Fruit fly (Drosophila melanogaster): ENCODE measurements around the gene CG46427.
A peak's percentile ranks its signal among the peaks of the same experiment; 100 is the strongest.

The CG46427 gene

DNA sequence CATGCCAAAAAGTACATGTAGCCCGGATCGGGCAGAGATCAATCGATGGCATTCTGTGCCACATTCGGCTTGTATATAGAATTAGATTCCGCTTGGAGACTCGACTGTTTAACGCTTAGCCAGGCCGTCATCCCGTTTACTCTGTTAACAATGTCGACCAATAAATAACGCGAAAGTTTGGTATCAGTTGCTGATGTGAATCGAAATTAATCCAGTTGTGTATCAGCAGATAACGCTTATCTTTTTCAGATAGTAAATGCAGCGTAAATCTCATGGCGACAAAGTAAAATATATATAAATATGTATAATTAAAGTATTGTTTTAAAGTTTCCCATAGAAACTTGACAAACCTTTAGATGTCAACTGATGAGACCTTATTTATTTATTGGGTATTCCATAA is 27.5 kb downstream of the CG46427 start:
- no peak for TF ChIP-seq CG17801 (GFP tag; optimal IDR thresholded peaks at IDR 0.05; ENCODE audit: partially characterized antibody)

DNA sequence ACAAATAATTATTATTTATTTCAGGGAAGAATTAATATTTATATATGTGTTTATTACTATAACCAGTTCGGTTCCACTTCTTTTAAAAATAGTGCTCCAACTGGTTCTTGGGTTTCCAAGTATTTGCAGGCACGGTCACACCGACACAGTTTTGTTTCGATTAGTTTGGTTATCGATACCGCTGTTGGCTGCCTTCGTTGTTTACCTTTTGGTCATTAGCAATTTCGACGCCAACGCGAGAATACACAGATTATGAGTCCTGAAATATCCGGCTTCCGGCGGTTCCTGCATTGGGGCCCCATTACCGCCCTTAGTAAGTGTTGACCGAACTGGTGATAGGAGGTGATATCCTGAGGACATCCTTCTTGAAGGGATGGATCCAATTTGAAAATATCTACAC is 30.8 kb downstream of the CG46427 start, which contains the start of gene CG5196:
Gene CG5196, plus strand, starts transcription at position 157 of the 400 bp plus-strand sequence.
- peak; percentile 25 for TF ChIP-seq CG17801 (GFP tag; optimal IDR thresholded peaks at IDR 0.05; ENCODE audit: partially characterized antibody)

DNA sequence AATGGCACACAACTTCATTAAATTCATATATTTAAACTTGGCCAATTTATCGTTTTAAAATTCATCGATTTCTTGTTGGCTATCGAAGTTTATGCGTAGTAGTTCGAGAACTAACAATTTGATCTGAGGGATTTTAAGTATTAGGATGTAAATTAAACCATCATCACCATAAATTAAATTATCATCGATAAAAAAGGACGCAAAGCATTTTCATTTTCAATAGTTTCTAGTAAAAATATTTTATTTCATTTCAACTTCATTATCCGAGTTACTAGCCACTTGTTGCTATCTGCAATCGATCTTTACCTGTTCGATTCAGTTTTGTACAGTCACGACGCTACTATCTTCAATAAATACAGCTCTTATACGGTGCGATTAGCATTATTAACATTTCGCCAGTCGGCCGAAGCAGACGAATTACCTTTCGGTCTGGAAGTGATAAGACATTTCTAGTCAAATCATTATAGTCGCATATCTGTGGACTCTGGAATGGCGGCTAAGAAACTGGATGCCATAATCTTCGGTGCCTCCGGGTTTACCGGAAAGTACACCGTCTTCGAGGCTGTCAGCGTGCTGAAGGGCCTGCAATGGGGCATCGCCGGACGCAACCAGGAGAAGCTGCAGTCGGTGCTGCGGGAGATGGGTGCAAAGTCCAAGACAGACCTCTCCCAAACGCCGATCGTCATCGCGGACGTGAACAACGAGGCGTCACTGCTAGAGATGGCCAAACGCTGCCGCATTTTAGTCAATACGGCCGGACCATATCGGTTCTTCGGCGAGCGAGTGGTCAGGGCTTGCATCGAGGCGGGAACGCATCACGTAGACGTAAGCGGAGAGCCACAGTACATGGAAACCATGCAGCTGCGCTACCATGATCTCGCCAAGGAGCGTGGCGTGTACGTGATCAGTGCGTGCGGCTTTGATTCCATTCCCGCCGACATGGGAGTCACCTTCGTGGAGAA is 32.4 kb downstream of the CG46427 start, which contains the start of gene CG5167:
Gene CG5167, plus strand, starts transcription at position 298 of the 962 bp plus-strand sequence.
- TF ChIP-seq CG17801 (GFP tag; optimal IDR thresholded peaks at IDR 0.05; ENCODE audit: partially characterized antibody), result peak; percentile 75

DNA sequence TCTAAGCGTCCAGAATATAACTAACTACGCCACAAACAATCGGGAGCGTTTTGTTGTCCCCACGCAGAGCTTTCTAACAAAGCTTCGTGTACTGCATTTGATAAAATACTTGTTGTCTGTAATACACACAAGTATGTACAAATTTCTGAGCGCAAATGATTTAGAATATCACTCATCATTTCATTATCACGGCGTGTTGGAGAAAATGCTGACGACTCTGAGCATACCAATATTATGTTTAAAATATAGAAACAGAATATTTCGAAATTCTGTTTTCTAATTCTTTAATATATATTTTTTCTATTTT is 33.1 kb downstream of the CG46427 start, which contains the start of gene Cyp9f2:
Gene Cyp9f2, minus strand, starts transcription at position 101 of the 307 bp plus-strand sequence.
- TF ChIP-seq CG17801 (GFP tag; optimal IDR thresholded peaks at IDR 0.05; ENCODE audit: partially characterized antibody), result no peak

DNA sequence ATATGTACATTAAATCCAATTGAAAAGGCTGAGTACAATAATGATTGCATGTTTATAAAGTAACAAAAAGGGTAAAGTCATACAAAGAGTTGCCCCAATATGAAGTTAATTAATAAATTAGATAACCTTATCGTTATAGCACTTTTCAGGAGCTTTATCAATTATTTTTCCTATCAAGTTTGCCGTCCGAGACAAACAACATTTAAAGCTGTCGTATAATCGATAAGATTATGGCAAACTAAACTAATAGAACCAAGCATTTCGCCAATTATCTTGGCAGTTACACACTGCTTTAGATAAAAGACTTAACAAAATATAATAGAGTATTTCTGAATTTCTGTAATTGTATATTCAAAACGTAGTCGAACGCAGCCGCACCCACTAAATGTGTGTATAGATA is 33.8 kb downstream of the CG46427 start:
- no peak for TF ChIP-seq CG17801 (GFP tag; optimal IDR thresholded peaks at IDR 0.05; ENCODE audit: partially characterized antibody)

DNA sequence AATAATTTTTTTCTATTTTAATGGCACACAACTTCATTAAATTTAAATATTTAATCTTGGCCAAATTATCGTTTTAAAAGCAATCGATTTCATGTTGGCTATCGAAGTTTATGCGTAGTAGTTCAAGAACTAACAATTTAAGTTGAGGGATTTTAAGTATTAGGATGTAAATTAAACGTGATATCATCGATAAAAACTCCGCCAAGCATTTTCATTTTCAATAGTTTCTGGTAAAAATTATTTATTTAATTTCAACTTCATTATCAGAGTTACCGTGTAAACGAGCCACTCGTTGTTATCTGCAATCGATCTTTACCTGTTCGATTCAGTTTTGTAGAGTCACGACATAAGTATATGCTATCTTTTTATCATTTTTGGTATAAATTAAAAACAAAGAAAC is 36.0 kb downstream of the CG46427 start:
- TF ChIP-seq CG17801 (GFP tag; optimal IDR thresholded peaks at IDR 0.05; ENCODE audit: partially characterized antibody), result peak; percentile 100

DNA sequence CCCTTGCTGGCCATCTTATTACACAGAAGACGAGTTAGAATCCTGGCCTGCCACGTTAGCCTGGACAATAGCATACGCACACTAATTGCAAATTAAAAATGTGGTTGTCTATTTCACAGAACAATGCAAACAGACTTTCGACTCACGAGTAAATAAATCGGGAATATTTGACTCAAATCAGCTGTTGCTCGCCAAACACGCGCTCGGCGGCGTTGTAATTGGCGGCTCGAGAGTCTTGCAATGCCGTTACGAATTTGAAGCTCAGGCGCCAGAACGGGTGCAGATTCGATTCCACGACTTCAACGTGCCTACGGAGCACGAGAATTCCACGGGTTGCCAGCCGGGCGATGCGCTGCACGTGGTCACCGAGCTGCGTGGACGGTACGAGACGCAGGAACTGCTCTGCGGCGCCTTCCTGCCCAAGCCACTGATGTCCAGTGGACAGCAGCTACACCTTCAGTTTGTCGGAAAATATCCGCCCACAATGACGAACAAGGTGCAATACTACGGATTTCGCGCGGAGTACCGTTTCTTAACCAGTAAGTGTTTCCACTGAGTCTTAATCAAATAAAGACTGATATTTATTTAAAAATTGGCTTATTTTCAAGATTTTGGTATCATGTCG is 37.2 kb downstream of the CG46427 start, which contains the start of gene DNAlig3:
Gene DNAlig3, minus strand, starts transcription at position 168 of the 625 bp plus-strand sequence.
- TF ChIP-seq CG17801 (GFP tag; optimal IDR thresholded peaks at IDR 0.05; ENCODE audit: partially characterized antibody), result peak; percentile 67

DNA sequence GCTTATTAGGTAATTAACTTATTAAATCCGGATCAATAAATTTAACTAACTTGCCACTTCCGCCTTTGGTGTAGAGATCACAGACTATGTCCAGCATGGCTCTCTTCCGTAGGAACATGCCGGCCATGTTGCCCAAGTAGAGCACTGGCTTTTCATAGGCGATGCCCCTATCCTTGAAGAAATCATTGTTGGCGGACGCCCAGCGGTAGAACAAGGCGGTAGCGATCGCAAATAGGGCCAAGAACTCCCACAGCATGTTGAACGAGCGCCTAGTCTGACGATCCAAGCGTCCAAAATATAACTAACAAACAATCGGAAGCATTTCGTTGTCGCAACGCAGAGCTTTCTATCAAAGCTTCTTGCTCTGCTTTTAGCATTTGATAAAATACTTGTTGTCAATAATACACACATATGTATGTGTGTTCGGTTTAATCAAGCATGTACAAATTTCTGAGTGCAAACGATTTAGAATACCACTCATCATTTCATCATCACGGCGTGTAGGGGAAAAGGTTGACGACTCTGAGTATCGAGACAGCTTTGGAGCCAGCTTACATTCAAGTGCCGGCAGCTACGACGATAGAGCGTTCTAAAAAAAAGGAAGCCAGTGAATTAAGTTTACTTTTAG is 40.2 kb downstream of the CG46427 start, which contains the start of gene Cyp9f3:
Gene Cyp9f3, minus strand, starts transcription at position 310 of the 628 bp plus-strand sequence.
- no peak for TF ChIP-seq CG17801 (GFP tag; optimal IDR thresholded peaks at IDR 0.05; ENCODE audit: partially characterized antibody)

DNA sequence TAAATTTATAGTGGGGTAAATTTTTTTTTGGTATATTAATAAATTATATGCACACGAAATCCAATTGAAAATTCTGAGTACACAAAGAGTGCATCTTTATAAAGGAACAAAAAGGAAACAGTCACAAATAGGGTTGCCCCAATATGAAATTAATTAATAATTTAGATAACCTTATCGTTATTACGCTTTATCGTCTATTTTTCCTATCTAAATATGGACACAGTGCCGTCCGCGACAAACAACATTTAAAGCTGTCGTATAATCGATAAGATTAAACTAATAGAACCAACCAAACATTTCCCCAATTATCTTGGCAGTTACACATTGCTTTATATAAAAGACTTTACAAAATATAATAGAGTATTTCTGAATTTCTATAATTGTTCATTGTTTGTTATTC is 40.9 kb downstream of the CG46427 start:
- peak; percentile 19 for TF ChIP-seq CG17801 (GFP tag; optimal IDR thresholded peaks at IDR 0.05; ENCODE audit: partially characterized antibody)

DNA sequence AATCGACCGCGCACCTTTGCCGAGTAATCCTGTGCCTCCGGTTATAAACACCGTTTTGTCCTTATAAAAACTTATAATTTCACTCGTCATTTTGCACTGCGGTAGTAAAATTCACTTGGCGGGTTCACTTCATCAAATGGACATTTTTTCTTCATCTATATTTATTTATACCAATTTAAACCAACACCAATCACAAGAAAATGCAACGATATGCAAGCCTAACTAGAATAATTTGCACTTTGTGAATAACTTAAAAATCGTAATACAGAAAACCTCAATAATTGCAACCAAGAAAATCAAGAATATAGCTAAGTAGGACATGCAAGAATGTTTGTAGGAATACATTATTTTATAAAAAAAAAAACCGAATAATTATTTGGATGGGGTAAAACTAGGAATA is 43.1 kb downstream of the CG46427 start, which contains the start of the genes CG10096 and CG10097:
Gene CG10096, minus strand, starts transcription at position 101 of the 400 bp plus-strand sequence.
Gene CG10097, minus strand, starts transcription at position 101 of the 400 bp plus-strand sequence.
- TF ChIP-seq CG17801 (GFP tag; optimal IDR thresholded peaks at IDR 0.05; ENCODE audit: partially characterized antibody), result no peak

All from ovary, adult (tissue).